Fruit fly (Drosophila melanogaster): Measurements from ENCODE around the gene CG14340.

DNA sequence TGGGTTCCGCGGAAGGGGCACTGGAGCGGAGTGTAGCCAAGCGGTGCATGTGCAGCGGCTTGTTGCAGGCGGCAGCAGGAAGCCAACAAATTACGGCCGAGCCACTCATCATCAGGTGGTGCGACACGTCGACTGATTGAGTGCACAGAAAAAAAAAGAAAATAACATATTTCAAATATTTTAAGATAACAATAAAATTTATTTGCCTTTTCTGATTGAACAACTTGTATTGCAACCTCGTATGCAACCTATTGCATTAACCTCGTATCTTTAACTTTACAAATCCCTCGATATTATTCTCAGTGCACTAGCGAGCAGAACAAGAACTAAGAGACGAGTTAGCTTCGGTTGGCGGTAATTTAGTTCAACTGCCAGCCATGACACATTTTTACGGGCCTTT is 42.4 kb upstream of the CG14340 start:
- no peak for TF ChIP-seq CTCF (optimal IDR thresholded peaks at IDR 0.05)
- no peak for TF ChIP-seq CG8478 (optimal IDR thresholded peaks at IDR 0.05)
